Fruit fly (Drosophila melanogaster) whole organism, embryonic: ENCODE measurements around the gene CG14424.

ENCODE experiments used
- ATbp ChIP-seq: fragments of 200-800 bp; sonication (Bioruptor generic); optimal IDR thresholded peaks from 2 replicates; lab custom pipeline; 2017; ENCODE audit warnings: missing biosample characterization, mild to moderate bottlenecking, missing genetic modification characterization, missing genetic modification reagents
- Asciz ChIP-seq: fragments of 200-800 bp; sonication (Bioruptor generic); optimal IDR thresholded peaks from 2 replicates; lab custom pipeline; 2017; ENCODE audit warnings: missing biosample characterization, mild to moderate bottlenecking, missing genetic modification characterization, missing genetic modification reagents
- Atf6 ChIP-seq: fragments of 200-800 bp; sonication (Bioruptor generic); IDR thresholded peaks from 2 replicates; pipeline ENCODE4 v1.3.6; 2022; ENCODE audit warnings: missing biosample characterization, missing genetic modification characterization
- B-H2 ChIP-seq: fragments of 200-800 bp; sonication (Bioruptor generic); optimal IDR thresholded peaks from 2 replicates; lab custom pipeline; 2018; ENCODE audit warnings: missing biosample characterization, mild to moderate bottlenecking, missing genetic modification characterization
- BtbVII ChIP-seq: fragments of 200-800 bp; sonication (Bioruptor generic); optimal IDR thresholded peaks from 3 replicates; lab custom pipeline; 2017; ENCODE audit warnings: missing biosample characterization, mild to moderate bottlenecking, missing genetic modification characterization
- C15 ChIP-seq: fragments of 200-800 bp; sonication (Bioruptor generic); IDR thresholded peaks from 3 replicates; pipeline ENCODE4 v1.3.6; 2022; ENCODE audit warnings: missing biosample characterization, missing genetic modification characterization
- CG11456 ChIP-seq: fragments of 200-800 bp; sonication (Bioruptor generic); IDR thresholded peaks from 3 replicates; pipeline ENCODE4 v1.3.6; 2022; ENCODE audit warnings: missing biosample characterization, missing genetic modification characterization
- CG11504 ChIP-seq: fragments of 200-800 bp; sonication (Bioruptor generic); optimal IDR thresholded peaks from 3 replicates; lab custom pipeline; 2019; ENCODE audit warnings: missing biosample characterization, mild to moderate bottlenecking, missing genetic modification characterization, moderate library complexity
- CG11723 ChIP-seq: fragments of 200-800 bp; sonication (Bioruptor generic); optimal IDR thresholded peaks from 2 replicates; lab custom pipeline; 2017; ENCODE audit warnings: missing biosample characterization, mild to moderate bottlenecking, missing genetic modification characterization
- CG12236 ChIP-seq: fragments of 200-800 bp; sonication (Bioruptor generic); optimal IDR thresholded peaks from 2 replicates; lab custom pipeline; 2016; ENCODE audit warnings: missing biosample characterization, missing genetic modification characterization
- CG15269 ChIP-seq: fragments of 200-800 bp; sonication (Bioruptor generic); optimal IDR thresholded peaks from 2 replicates; lab custom pipeline; 2018; ENCODE audit warnings: missing biosample characterization, mild to moderate bottlenecking, missing genetic modification characterization, moderate library complexity
- CG1529 ChIP-seq: fragments of 200-800 bp; sonication (Bioruptor generic); optimal IDR thresholded peaks from 3 replicates; lab custom pipeline; 2018; ENCODE audit warnings: missing biosample characterization, missing genetic modification characterization
- CG15479 ChIP-seq: fragments of 200-800 bp; sonication (Bioruptor generic); optimal IDR thresholded peaks from 3 replicates; lab custom pipeline; 2019; ENCODE audit warnings: missing biosample characterization, mild to moderate bottlenecking, missing genetic modification characterization, moderate library complexity
- CG1603 ChIP-seq: fragments of 200-800 bp; sonication (Bioruptor generic); optimal IDR thresholded peaks from 2 replicates; lab custom pipeline; 2019; ENCODE audit warnings: missing biosample characterization, mild to moderate bottlenecking, missing genetic modification characterization, moderate library complexity
- CG16863 ChIP-seq: fragments of 200-800 bp; sonication (Bioruptor generic); optimal IDR thresholded peaks from 3 replicates; lab custom pipeline; 2016; ENCODE audit warnings: missing biosample characterization, missing genetic modification characterization
- CG17361 ChIP-seq: fragments of 200-800 bp; sonication (Bioruptor generic); IDR thresholded peaks from 3 replicates; pipeline ENCODE4 v1.3.6; 2022; ENCODE audit warnings: missing biosample characterization, missing genetic modification characterization
- CG1792 ChIP-seq: fragments of 200-800 bp; sonication (Bioruptor generic); optimal IDR thresholded peaks from 2 replicates; lab custom pipeline; 2016; ENCODE audit warnings: missing biosample characterization, missing genetic modification characterization
- CG2120 ChIP-seq: fragments of 200-800 bp; sonication (Bioruptor generic); optimal IDR thresholded peaks from 3 replicates; lab custom pipeline; 2016; ENCODE audit warnings: missing biosample characterization, missing genetic modification characterization
- CG30431 ChIP-seq: fragments of 200-800 bp; sonication (Bioruptor generic); optimal IDR thresholded peaks from 2 replicates; lab custom pipeline; 2017; ENCODE audit warnings: missing biosample characterization, missing genetic modification characterization
- CG34224 ChIP-seq: fragments of 200-800 bp; sonication (Bioruptor generic); IDR thresholded peaks from 3 replicates; pipeline ENCODE4 v1.3.6; 2022; ENCODE audit warnings: missing biosample characterization, missing genetic modification characterization; ENCODE audit not compliant: partially characterized antibody
- CG4730 ChIP-seq: fragments of 200-800 bp; sonication (Bioruptor generic); IDR thresholded peaks from 2 replicates; pipeline ENCODE4 v1.3.6; 2022; ENCODE audit warnings: missing biosample characterization, missing genetic modification characterization
- CG6791 ChIP-seq: fragments of 200-800 bp; sonication (Bioruptor generic); IDR thresholded peaks from 3 replicates; pipeline ENCODE4 v1.3.6; 2022; ENCODE audit warnings: missing biosample characterization, missing genetic modification characterization; ENCODE audit not compliant: partially characterized antibody
- CG7271 ChIP-seq: fragments of 200-800 bp; sonication (Bioruptor generic); optimal IDR thresholded peaks from 2 replicates; lab custom pipeline; 2018; ENCODE audit warnings: missing biosample characterization, mild to moderate bottlenecking, missing genetic modification characterization, moderate library complexity
- CG7372 ChIP-seq: fragments of 200-800 bp; sonication (Bioruptor generic); IDR thresholded peaks from 2 replicates; pipeline ENCODE4 v1.3.6; 2022; ENCODE audit warnings: missing biosample characterization, missing genetic modification characterization
- CG7928 ChIP-seq: fragments of 200-800 bp; sonication (Bioruptor generic); optimal IDR thresholded peaks from 2 replicates; lab custom pipeline; 2017; ENCODE audit warnings: missing biosample characterization, mild to moderate bottlenecking, missing genetic modification characterization
- CG7987 ChIP-seq: fragments of 200-800 bp; sonication (Bioruptor generic); optimal IDR thresholded peaks from 2 replicates; lab custom pipeline; 2018; ENCODE audit warnings: missing biosample characterization, mild to moderate bottlenecking, missing genetic modification characterization, moderate library complexity
- CrebB ChIP-seq: fragments of 200-800 bp; sonication (Bioruptor generic); optimal IDR thresholded peaks from 3 replicates; lab custom pipeline; 2018; ENCODE audit warnings: missing biosample characterization, mild to moderate bottlenecking, missing genetic modification characterization
- Dll ChIP-seq: fragments of 200-800 bp; sonication (Bioruptor generic); IDR thresholded peaks from 4 replicates; pipeline ENCODE4 v1.3.6; 2022; ENCODE audit warnings: missing biosample characterization, missing genetic modification characterization; ENCODE audit not compliant: partially characterized antibody
- Drgx ChIP-seq: fragments of 200-800 bp; sonication (Bioruptor generic); IDR thresholded peaks from 2 replicates; pipeline ENCODE4 v1.3.6; 2022; ENCODE audit warnings: missing biosample characterization, missing genetic modification characterization
- Fer2 ChIP-seq: fragments of 200-800 bp; sonication (Bioruptor generic); optimal IDR thresholded peaks from 2 replicates; lab custom pipeline; 2018; ENCODE audit warnings: missing biosample characterization, mild to moderate bottlenecking, missing genetic modification characterization, moderate library complexity
- HLH4C ChIP-seq: fragments of 200-800 bp; sonication (Bioruptor generic); IDR thresholded peaks from 3 replicates; pipeline ENCODE4 v1.3.6; 2022; ENCODE audit warnings: missing biosample characterization, missing genetic modification characterization; ENCODE audit not compliant: partially characterized antibody
- Jarid2 ChIP-seq: fragments of 200-800 bp; sonication (Bioruptor generic); optimal IDR thresholded peaks from 3 replicates; lab custom pipeline; 2017; ENCODE audit warnings: mild to moderate bottlenecking, missing biosample characterization, missing genetic modification reagents, missing genetic modification characterization
- MBD-R2 ChIP-seq: fragments of 200-800 bp; sonication (Bioruptor generic); IDR thresholded peaks from 2 replicates; pipeline ENCODE4 v1.3.6; 2022; ENCODE audit warnings: missing biosample characterization, missing genetic modification characterization
- MESR4 ChIP-seq: fragments of 200-800 bp; sonication (Bioruptor generic); optimal IDR thresholded peaks from 2 replicates; lab custom pipeline; 2018; ENCODE audit warnings: missing biosample characterization, mild to moderate bottlenecking, missing genetic modification characterization, moderate library complexity
- Med ChIP-seq: fragments of 200-800 bp; sonication (Bioruptor generic); peaks from one replicate; lab custom pipeline; 2016; ENCODE audit warnings: missing biosample characterization, missing genetic modification characterization, mild to moderate bottlenecking, inconsistent platforms, moderate library complexity
- NC2β ChIP-seq: fragments of 200-800 bp; sonication (Bioruptor generic); optimal IDR thresholded peaks from 2 replicates; lab custom pipeline; 2016; ENCODE audit warnings: missing biosample characterization, missing genetic modification characterization
- NK7.1 ChIP-seq: fragments of 200-800 bp; sonication (Bioruptor generic); optimal IDR thresholded peaks from 3 replicates; lab custom pipeline; 2016; ENCODE audit warnings: missing biosample characterization, missing genetic modification characterization
- Ptx1 ChIP-seq: fragments of 200-800 bp; sonication (Bioruptor generic); IDR thresholded peaks from 2 replicates; pipeline ENCODE4 v1.3.6; 2022; ENCODE audit warnings: missing biosample characterization, missing genetic modification characterization
- Sry-β ChIP-seq: fragments of 200-800 bp; sonication (Bioruptor generic); optimal IDR thresholded peaks from 2 replicates; lab custom pipeline; 2018; ENCODE audit warnings: missing biosample characterization, mild to moderate bottlenecking, missing genetic modification characterization, moderate library complexity
- Usf ChIP-seq: fragments of 200-800 bp; sonication (Bioruptor generic); optimal IDR thresholded peaks from 2 replicates; lab custom pipeline; 2017; ENCODE audit warnings: missing genotype, missing biosample characterization, missing genetic modification characterization
- YL-1 ChIP-seq: fragments of 200-800 bp; sonication (Bioruptor generic); optimal IDR thresholded peaks from 3 replicates; lab custom pipeline; 2017; ENCODE audit warnings: missing biosample characterization, mild to moderate bottlenecking, missing genetic modification characterization
- chinmo ChIP-seq: fragments of 200-800 bp; sonication (Bioruptor generic); IDR thresholded peaks from 4 replicates; pipeline ENCODE4 v1.3.6; 2022; ENCODE audit warnings: missing biosample characterization, missing genetic modification characterization; ENCODE audit not compliant: partially characterized antibody
- fd102C ChIP-seq: fragments of 200-800 bp; sonication (Bioruptor generic); optimal IDR thresholded peaks from 2 replicates; lab custom pipeline; 2018; ENCODE audit warnings: missing biosample characterization, mild to moderate bottlenecking, missing genetic modification characterization, moderate library complexity
- fu2 ChIP-seq: fragments of 200-800 bp; sonication (Bioruptor generic); optimal IDR thresholded peaks from 2 replicates; lab custom pipeline; 2016; ENCODE audit warnings: missing biosample characterization, missing genetic modification characterization
- h ChIP-seq: fragments of >200 bp; optimal IDR thresholded peaks from 2 replicates; lab custom pipeline; 2017
- ind ChIP-seq: fragments of 200-800 bp; sonication (Bioruptor generic); optimal IDR thresholded peaks from 3 replicates; lab custom pipeline; 2016; ENCODE audit warnings: missing biosample characterization, missing genetic modification characterization
- knrl ChIP-seq: fragments of 200-800 bp; sonication (Bioruptor generic); IDR thresholded peaks from 3 replicates; pipeline ENCODE4 v1.3.6; 2022; ENCODE audit warnings: missing biosample characterization, missing genetic modification characterization; ENCODE audit not compliant: partially characterized antibody
- p53 ChIP-seq: fragments of 200-800 bp; sonication (Bioruptor generic); optimal IDR thresholded peaks from 2 replicates; lab custom pipeline; 2016; ENCODE audit warnings: missing biosample characterization, missing genetic modification characterization
- ro ChIP-seq: fragments of 200-800 bp; sonication (Bioruptor generic); IDR thresholded peaks from 2 replicates; pipeline ENCODE4 v1.3.6; 2022; ENCODE audit warnings: missing biosample characterization, missing genetic modification characterization
- salm ChIP-seq: fragments of 200-800 bp; sonication (Bioruptor generic); optimal IDR thresholded peaks from 2 replicates; lab custom pipeline; 2018; ENCODE audit warnings: missing biosample characterization, mild to moderate bottlenecking, missing genetic modification characterization
- sob ChIP-seq: fragments of 200-800 bp; sonication (Bioruptor generic); IDR thresholded peaks from 2 replicates; pipeline ENCODE4 v1.3.6; 2022; ENCODE audit warnings: missing biosample characterization, missing genetic modification characterization
- zfh2 ChIP-seq: fragments of 200-800 bp; sonication (Bioruptor generic); optimal IDR thresholded peaks from 2 replicates; lab custom pipeline; 2016; ENCODE audit warnings: missing biosample characterization, missing genetic modification characterization

CG14424 gene

DNA sequence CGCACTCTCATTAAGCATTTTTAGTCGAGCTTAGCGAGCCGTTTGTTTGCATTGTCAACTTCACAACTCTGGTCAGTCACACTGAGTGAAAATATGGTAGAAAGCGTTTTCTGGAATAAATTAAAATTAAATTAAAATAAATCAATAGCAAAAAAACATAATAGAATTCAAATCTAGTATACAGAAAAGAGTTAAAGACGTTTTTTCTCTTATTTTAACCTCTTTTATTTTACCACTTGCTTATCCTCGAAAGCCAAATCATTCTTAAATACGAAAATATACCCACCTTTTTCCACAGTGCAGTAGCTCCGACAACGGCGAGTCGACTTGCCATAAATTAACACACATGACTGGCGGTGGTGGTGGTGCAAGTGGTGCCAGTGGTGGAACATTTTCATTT is 24.6 kb upstream of the CG14424 start (continued):
- no peak for TF ChIP-seq p53 (GFP tag; lab: Kevin White, UChicago)
- TF ChIP-seq Drgx: no peak
- TF ChIP-seq CG11504 (tag; lab: Kevin White, UChicago): peak; percentile 67
- TF ChIP-seq knrl (GFP tag; lab: Robert Waterston, UW): no peak
- TF ChIP-seq chinmo (GFP tag; lab: Robert Waterston, UW): no peak
- no peak for TF ChIP-seq CG16863 (GFP tag; lab: Kevin White, UChicago)
- no peak for TF ChIP-seq fd102C (GFP tag; lab: Kevin White, UChicago)
- no peak for TF ChIP-seq CG1529 (GFP tag; lab: Kevin White, UChicago)
- TF ChIP-seq YL-1: no peak
- TF ChIP-seq Dll (GFP tag; lab: Robert Waterston, UW): no peak
- no peak for TF ChIP-seq B-H2 (GFP tag; lab: Kevin White, UChicago)
- no peak for TF ChIP-seq Atf6 (GFP tag; lab: Robert Waterston, UW)
- no peak for TF ChIP-seq zfh2 (GFP tag; lab: Kevin White, UChicago)
- no peak for TF ChIP-seq CG7987 (GFP tag; lab: Kevin White, UChicago)
- peak; percentile 27 for TF ChIP-seq ind
- no peak for TF ChIP-seq BtbVII (GFP tag; lab: Kevin White, UChicago)
- no peak for TF ChIP-seq MBD-R2 (GFP tag; lab: Robert Waterston, UW)
- TF ChIP-seq Fer2 (tag; lab: Kevin White, UChicago): no peak
- TF ChIP-seq NK7.1 (GFP tag; lab: Kevin White, UChicago): no peak
- no peak for TF ChIP-seq CG11723 (GFP tag; lab: Kevin White, UChicago)
- TF ChIP-seq CG15269 (tag; lab: Kevin White, UChicago): no peak
- TF ChIP-seq CG1603 (tag; lab: Kevin White, UChicago): no peak
- TF ChIP-seq Asciz: no peak
- 0 out of 3 replicates have a peak, but pooled peaks have one; percentile 32 for TF ChIP-seq CG17361 (GFP tag; lab: Robert Waterston, UW)
- TF ChIP-seq MESR4 (GFP tag; lab: Kevin White, UChicago): no peak
- no peak for TF ChIP-seq CG6791 (GFP tag; lab: Robert Waterston, UW)
- TF ChIP-seq CG30431 (GFP tag; lab: Kevin White, UChicago): no peak
- TF ChIP-seq Jarid2 (GFP tag; lab: Kevin White, UChicago): no peak
- TF ChIP-seq C15 (GFP tag; lab: Robert Waterston, UW): no peak
- no peak for TF ChIP-seq Med (GFP tag; lab: Kevin White, UChicago)
- TF ChIP-seq CrebB (tag; lab: Kevin White, UChicago): no peak
- no peak for TF ChIP-seq CG34224 (GFP tag; lab: Robert Waterston, UW)
- no peak for TF ChIP-seq ATbp
- TF ChIP-seq NC2β (GFP tag; lab: Kevin White, UChicago): no peak
- no peak for TF ChIP-seq ro (GFP tag; lab: Robert Waterston, UW)
- TF ChIP-seq CG4730: no peak
- TF ChIP-seq sob: no peak
- no peak for TF ChIP-seq CG12236 (GFP tag; lab: Kevin White, UChicago)
- TF ChIP-seq salm: no peak
- no peak for TF ChIP-seq CG15479 (GFP tag; lab: Kevin White, UChicago)
- TF ChIP-seq CG11456: no peak
- no peak for TF ChIP-seq Usf (GFP tag; lab: Kevin White, UChicago)
- TF ChIP-seq Sry-β (GFP tag; lab: Kevin White, UChicago): no peak
- no peak for TF ChIP-seq CG7372 (GFP tag; lab: Robert Waterston, UW)
- peak; percentile 6 for TF ChIP-seq CG2120 (GFP tag; lab: Kevin White, UChicago)
- no peak for TF ChIP-seq fu2 (GFP tag; lab: Kevin White, UChicago)
- no peak for TF ChIP-seq h (lab: Kevin White, UChicago)
- TF ChIP-seq Ptx1: peak; percentile 41; the same call in 1 of the 2 replicates
- TF ChIP-seq CG7928 (GFP tag; lab: Kevin White, UChicago): no peak
- TF ChIP-seq HLH4C (GFP tag; lab: Robert Waterston, UW): no peak
- no peak for TF ChIP-seq CG1792 (GFP tag; lab: Kevin White, UChicago)
- no peak for TF ChIP-seq CG7271 (tag; lab: Kevin White, UChicago)
